Fruit fly (Drosophila melanogaster) whole organism, prepupa: ENCODE results near the gene CG3008.

Experiments used
- Blimp-1 ChIP-seq: fragments of 200-800 bp; sonication (Bioruptor generic); optimal IDR thresholded peaks from 3 replicates; lab custom pipeline; 2017; ENCODE audit warnings: missing biosample characterization, missing genetic modification characterization, mild to moderate bottlenecking, moderate library complexity, missing genetic modification reagents
- CG10631 ChIP-seq: fragments of 200-800 bp; sonication (Bioruptor generic); optimal IDR thresholded peaks from 2 replicates; lab custom pipeline; 2016; ENCODE audit warnings: missing biosample characterization, missing genetic modification characterization
- CG4318 ChIP-seq: fragments of 200-800 bp; sonication (Bioruptor generic); optimal IDR thresholded peaks from 3 replicates; lab custom pipeline; 2017; ENCODE audit warnings: missing biosample characterization, mild to moderate bottlenecking, missing genetic modification characterization
- CG7368 ChIP-seq: fragments of 200-800 bp; sonication (Bioruptor generic); optimal IDR thresholded peaks from 3 replicates; lab custom pipeline; 2016; ENCODE audit warnings: missing biosample characterization, missing genetic modification characterization
- CG9139 ChIP-seq: fragments of 200-800 bp; sonication (Bioruptor generic); optimal IDR thresholded peaks from 3 replicates; lab custom pipeline; 2017; ENCODE audit warnings: missing biosample characterization, mild to moderate bottlenecking, missing genetic modification characterization
- Ets21C ChIP-seq: fragments of 200-800 bp; sonication (Bioruptor generic); optimal IDR thresholded peaks from 3 replicates; lab custom pipeline; 2016; ENCODE audit warnings: missing biosample characterization, missing genetic modification characterization
- esn ChIP-seq: fragments of 200-800 bp; sonication (Bioruptor generic); optimal IDR thresholded peaks from 2 replicates; lab custom pipeline; 2016; ENCODE audit warnings: missing biosample characterization, mild to moderate bottlenecking, missing genetic modification characterization, moderate library complexity
- pdm3 ChIP-seq: fragments of 200-800 bp; sonication (Bioruptor generic); optimal IDR thresholded peaks from 3 replicates; lab custom pipeline; 2016; ENCODE audit warnings: missing biosample characterization, missing genetic modification characterization

Gene CG3008

DNA sequence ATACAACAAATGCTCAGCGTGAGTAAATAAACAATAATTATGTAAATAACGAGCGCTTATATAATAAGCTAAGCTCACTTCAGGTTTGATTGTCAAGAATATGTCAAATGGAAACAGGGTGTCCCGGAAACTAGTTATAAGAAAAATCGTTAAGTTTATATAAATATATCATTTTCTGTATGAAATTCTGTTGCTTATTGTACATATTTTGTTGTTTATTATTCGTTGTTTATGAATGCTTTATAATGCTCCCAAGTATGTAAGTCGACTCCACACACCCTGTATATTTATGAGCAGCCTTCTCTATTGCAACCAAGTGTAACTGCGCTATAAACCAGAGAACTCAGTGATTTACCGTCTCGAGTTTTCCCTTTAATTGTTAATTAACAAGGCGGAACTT, 47.4 kb downstream of the CG3008 start (continued):
- TF ChIP-seq pdm3 (GFP tag; lab: Kevin White, UChicago): no peak
- no peak for TF ChIP-seq esn
- TF ChIP-seq Ets21C (GFP tag; lab: Kevin White, UChicago): no peak
- TF ChIP-seq CG7368 (GFP tag; lab: Kevin White, UChicago): no peak
- TF ChIP-seq CG9139 (GFP tag; lab: Kevin White, UChicago): no peak
- TF ChIP-seq Blimp-1 (GFP tag; lab: Kevin White, UChicago): no peak

dm6 chr2L:4932284-4932683, 49.2 kb downstream of the CG3008 start, which contains the start of gene hoe1:
TSS of gene hoe1 (minus strand) at chr2L:4932384.
- TF ChIP-seq CG4318 (GFP tag; lab: Kevin White, UChicago) (no peak), CG10631 (GFP tag; lab: Kevin White, UChicago) (no peak)
